Worm (Caenorhabditis elegans): ENCODE data around the gene cnb-1.

- no peak for TF ChIP-seq ztf-11 (tag; optimal IDR thresholded peaks at IDR 0.05)
- no peak for TF ChIP-seq nhr-12 (tag; optimal IDR thresholded peaks at IDR 0.05)
- no peak for TF ChIP-seq M03D4.4 (tag; optimal IDR thresholded peaks at IDR 0.05)
- no peak for TF ChIP-seq elt-3 (tag; optimal IDR thresholded peaks at IDR 0.05)
- no peak for TF ChIP-seq ceh-43 (GFP tag; optimal IDR thresholded peaks at IDR 0.05)
- TF ChIP-seq elt-1 (tag; optimal IDR thresholded peaks at IDR 0.05; ENCODE audit: borderline replicate concordance, insufficient read depth) = no peak
- no peak for TF ChIP-seq unc-62 (GFP tag; optimal IDR thresholded peaks at IDR 0.05)
- no peak for TF ChIP-seq nhr-2 (tag; optimal IDR thresholded peaks at IDR 0.05)
- TF ChIP-seq lin-13 (tag; optimal IDR thresholded peaks at IDR 0.05) = no peak
- TF ChIP-seq zip-8 (tag; optimal IDR thresholded peaks at IDR 0.05) = no peak
- TF ChIP-seq pha-4 (tag; optimal IDR thresholded peaks at IDR 0.05) = no peak
- TF ChIP-seq unc-39 (tag; optimal IDR thresholded peaks at IDR 0.05) = no peak
- no peak for TF ChIP-seq tbx-8 (GFP tag; optimal IDR thresholded peaks at IDR 0.05)
- TF ChIP-seq lsy-2 (tag; optimal IDR thresholded peaks at IDR 0.05) = no peak
Measured at ce11 chrV:11410902-11411561, 35.5 kb downstream of the cnb-1 start, which contains the start of the genes K03B8.8 and grl-3.
